Fruit fly (Drosophila melanogaster) whole organism, pupa: ENCODE measurements around the gene flw.

Experiments used
- CG12605 ChIP-seq: fragments of 200-800 bp; sonication (Bioruptor generic); IDR thresholded peaks from 2 replicates; pipeline ENCODE4 v1.3.6; 2022; ENCODE audit warnings: missing biosample characterization, missing genetic modification characterization
- CG15710 ChIP-seq: fragments of 200-800 bp; sonication (Bioruptor generic); optimal IDR thresholded peaks from 2 replicates; lab custom pipeline; 2018; ENCODE audit warnings: missing biosample characterization, mild to moderate bottlenecking, missing genetic modification characterization, moderate library complexity
- CG17806 ChIP-seq: fragments of 200-800 bp; sonication (Bioruptor generic); optimal IDR thresholded peaks from 2 replicates; lab custom pipeline; 2018; ENCODE audit warnings: missing biosample characterization, mild to moderate bottlenecking, missing genetic modification characterization, moderate library complexity
- CG32121 ChIP-seq: fragments of 200-800 bp; sonication (Bioruptor generic); IDR thresholded peaks from 2 replicates; pipeline ENCODE4 v1.3.6; 2022; ENCODE audit warnings: missing biosample characterization, missing genetic modification characterization
- CG4496 ChIP-seq: fragments of 200-800 bp; sonication (Bioruptor generic); IDR thresholded peaks from 3 replicates; pipeline ENCODE4 v1.3.6; 2022; ENCODE audit warnings: missing biosample characterization, missing genetic modification characterization
- CG8301 ChIP-seq: fragments of 200-800 bp; sonication (Bioruptor generic); optimal IDR thresholded peaks from 2 replicates; lab custom pipeline; 2018; ENCODE audit warnings: missing biosample characterization, mild to moderate bottlenecking, missing genetic modification characterization
- CG9948 ChIP-seq: fragments of 200-800 bp; sonication (Bioruptor generic); optimal IDR thresholded peaks from 2 replicates; lab custom pipeline; 2018; ENCODE audit warnings: missing biosample characterization, mild to moderate bottlenecking, missing genetic modification characterization, moderate library complexity
- Ets98B ChIP-seq: fragments of 200-800 bp; sonication (Bioruptor generic); IDR thresholded peaks from 2 replicates; pipeline ENCODE4 v1.3.6; 2022; ENCODE audit warnings: missing biosample characterization, missing genetic modification characterization
- Pif1B ChIP-seq: fragments of 200-800 bp; sonication (Bioruptor generic); optimal IDR thresholded peaks from 3 replicates; lab custom pipeline; 2016; ENCODE audit warnings: missing biosample characterization, missing genetic modification characterization
- Snoo ChIP-seq: fragments of 200-800 bp; sonication (Bioruptor generic); optimal IDR thresholded peaks from 3 replicates; lab custom pipeline; 2017; ENCODE audit warnings: missing biosample characterization, mild to moderate bottlenecking, missing genetic modification characterization, inconsistent platforms

DNA sequence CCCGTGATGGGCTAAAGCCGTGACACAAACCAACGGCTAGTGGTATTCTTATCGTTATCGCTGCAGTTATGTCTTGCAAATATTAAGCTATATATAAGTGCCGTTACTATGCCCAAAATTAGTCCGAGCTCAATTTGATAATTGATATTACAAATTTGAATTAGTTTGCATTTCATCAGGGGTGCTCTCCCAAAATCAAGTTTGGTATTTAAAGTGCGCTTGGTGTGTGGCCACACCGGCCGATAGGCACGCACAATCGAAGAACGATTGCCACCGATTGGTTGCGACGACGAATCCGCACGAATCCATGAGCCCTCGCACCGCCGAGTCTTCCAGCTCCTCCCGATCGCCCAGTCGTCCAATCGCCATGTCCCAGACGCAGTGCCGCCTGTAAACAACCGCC is 18.0 kb upstream of the flw start, which contains the start of gene CG17841:
- no peak for TF ChIP-seq Ets98B (GFP tag; lab: Robert Waterston, UW)
- 0 out of 2 replicates have a peak, but pooled peaks have one; percentile 20 for TF ChIP-seq CG12605 (GFP tag; lab: Robert Waterston, UW)
- TF ChIP-seq CG15710 (tag; lab: Kevin White, UChicago), result no peak
- TF ChIP-seq CG8301 (tag; lab: Kevin White, UChicago), result no peak
- no peak for TF ChIP-seq Snoo
- no peak for TF ChIP-seq CG32121 (GFP tag; lab: Robert Waterston, UW)
- TF ChIP-seq CG17806 (tag; lab: Kevin White, UChicago), result no peak
- no peak for TF ChIP-seq CG9948 (tag; lab: Kevin White, UChicago)
- no peak for TF ChIP-seq CG4496 (GFP tag; lab: Robert Waterston, UW)
- TF ChIP-seq Pif1B (GFP tag; lab: Kevin White, UChicago), result no peak
